Fruit fly (Drosophila melanogaster) whole organism, embryonic: ENCODE results near the gene vari.
A peak's percentile ranks its signal among the peaks of the same experiment; 100 is the strongest.

Source experiments
- ATbp ChIP-seq: fragments of 200-800 bp; sonication (Bioruptor generic); optimal IDR thresholded peaks from 2 replicates; lab custom pipeline; 2017; ENCODE audit warnings: missing biosample characterization, mild to moderate bottlenecking, missing genetic modification characterization, missing genetic modification reagents
- Adf1 ChIP-seq: fragments of 200-800 bp; sonication (Bioruptor generic); IDR thresholded peaks from 2 replicates; pipeline ENCODE4 v1.3.6; 2022; ENCODE audit warnings: missing biosample characterization, missing genetic modification characterization
- CG10209 ChIP-seq: fragments of 200-800 bp; sonication (Bioruptor generic); optimal IDR thresholded peaks from 3 replicates; lab custom pipeline; 2017; ENCODE audit warnings: missing biosample characterization, mild to moderate bottlenecking, missing genetic modification characterization, missing genetic modification reagents
- CG10366 ChIP-seq: fragments of 200-800 bp; sonication (Bioruptor generic); IDR thresholded peaks from 2 replicates; pipeline ENCODE4 v1.3.6; 2022; ENCODE audit warnings: missing biosample characterization, missing genetic modification characterization
- CG11695 ChIP-seq: fragments of 200-800 bp; sonication (Bioruptor generic); IDR thresholded peaks from 3 replicates; pipeline ENCODE4 v1.3.6; 2022; ENCODE audit warnings: missing biosample characterization, missing genetic modification characterization
- CG11696 ChIP-seq: fragments of 200-800 bp; sonication (Bioruptor generic); IDR thresholded peaks from 2 replicates; pipeline ENCODE4 v1.3.6; 2022; ENCODE audit warnings: missing biosample characterization, missing genetic modification characterization
- CG12071 ChIP-seq: fragments of 200-800 bp; sonication (Bioruptor generic); optimal IDR thresholded peaks from 3 replicates; lab custom pipeline; 2018; ENCODE audit warnings: missing biosample characterization, mild to moderate bottlenecking, missing genetic modification characterization
- CG12155 ChIP-seq: fragments of 200-800 bp; sonication (Bioruptor generic); optimal IDR thresholded peaks from 3 replicates; lab custom pipeline; 2016; ENCODE audit warnings: missing biosample characterization, missing genetic modification characterization
- CG12942 ChIP-seq: fragments of 200-800 bp; sonication (Bioruptor generic); optimal IDR thresholded peaks from 3 replicates; lab custom pipeline; 2016; ENCODE audit warnings: missing biosample characterization, missing genetic modification characterization
- CG13123 ChIP-seq: fragments of 200-800 bp; sonication (Bioruptor generic); optimal IDR thresholded peaks from 2 replicates; lab custom pipeline; 2016; ENCODE audit warnings: missing biosample characterization, missing genetic modification characterization
- CG14014 ChIP-seq: fragments of 200-800 bp; sonication (Bioruptor generic); IDR thresholded peaks from 2 replicates; pipeline ENCODE4 v1.3.6; 2022; ENCODE audit warnings: missing biosample characterization, missing genetic modification characterization
- CG17186 ChIP-seq: fragments of 200-800 bp; sonication (Bioruptor generic); optimal IDR thresholded peaks from 3 replicates; lab custom pipeline; 2017; ENCODE audit warnings: missing biosample characterization, missing genetic modification reagents, missing genetic modification characterization
- CG2120 ChIP-seq: fragments of 200-800 bp; sonication (Bioruptor generic); optimal IDR thresholded peaks from 3 replicates; lab custom pipeline; 2016; ENCODE audit warnings: missing biosample characterization, missing genetic modification characterization
- CG3065 ChIP-seq: fragments of 200-800 bp; sonication (Bioruptor generic); optimal IDR thresholded peaks from 2 replicates; lab custom pipeline; 2016; ENCODE audit warnings: missing biosample characterization, missing genetic modification characterization
- CG3163 ChIP-seq: fragments of 200-800 bp; sonication (Bioruptor generic); optimal IDR thresholded peaks from 3 replicates; lab custom pipeline; 2016; ENCODE audit warnings: missing biosample characterization, missing genetic modification characterization
- CG33557 ChIP-seq: fragments of 200-800 bp; sonication (Bioruptor generic); optimal IDR thresholded peaks from 2 replicates; lab custom pipeline; 2019; ENCODE audit warnings: missing biosample characterization, mild to moderate bottlenecking, missing genetic modification characterization, moderate library complexity
- CG5180 ChIP-seq: fragments of 200-800 bp; sonication (Bioruptor generic); optimal IDR thresholded peaks from 3 replicates; lab custom pipeline; 2017; ENCODE audit warnings: missing biosample characterization, missing genetic modification characterization, mild to moderate bottlenecking, moderate library complexity, missing genetic modification reagents
- CG6765 ChIP-seq: fragments of 200-800 bp; sonication (Bioruptor generic); optimal IDR thresholded peaks from 3 replicates; lab custom pipeline; 2017; ENCODE audit warnings: missing biosample characterization, mild to moderate bottlenecking, missing genetic modification characterization
- CG7745 ChIP-seq: fragments of 200-800 bp; sonication (Bioruptor generic); optimal IDR thresholded peaks from 2 replicates; lab custom pipeline; 2018; ENCODE audit warnings: missing biosample characterization, mild to moderate bottlenecking, missing genetic modification characterization, moderate library complexity
- CG8924 ChIP-seq: fragments of 200-800 bp; optimal IDR thresholded peaks from 3 replicates; lab custom pipeline; 2019; ENCODE audit warnings: missing biosample characterization, mild to moderate bottlenecking, missing genetic modification characterization, moderate library complexity
- CG9609 ChIP-seq: fragments of 200-800 bp; sonication (Bioruptor generic); optimal IDR thresholded peaks from 3 replicates; lab custom pipeline; 2016; ENCODE audit warnings: missing biosample characterization, missing genetic modification characterization
- Chrac-16 ChIP-seq: fragments of 200-800 bp; sonication (Bioruptor generic); optimal IDR thresholded peaks from 3 replicates; lab custom pipeline; 2016; ENCODE audit warnings: missing biosample characterization, missing genetic modification characterization
- E2f2 ChIP-seq: fragments of 200-800 bp; sonication (Bioruptor generic); IDR thresholded peaks from 2 replicates; pipeline ENCODE4 v1.3.6; 2022; ENCODE audit warnings: missing biosample characterization, missing genetic modification characterization
- ERR ChIP-seq: fragments of 200-800 bp; sonication (Bioruptor generic); optimal IDR thresholded peaks from 2 replicates; lab custom pipeline; 2016; ENCODE audit warnings: missing biosample characterization, missing genetic modification characterization
- GATAe ChIP-seq: fragments of 200-800 bp; sonication (Bioruptor generic); conservative IDR thresholded peaks from 2 replicates; pipeline ENCODE4 v1.3.6; 2022; ENCODE audit warnings: missing biosample characterization, missing genetic modification characterization
- Hr39 ChIP-seq: fragments of >200 bp; optimal IDR thresholded peaks from 2 replicates; lab custom pipeline; 2017
- Max ChIP-seq: fragments of 200-800 bp; sonication (Bioruptor generic); optimal IDR thresholded peaks from 2 replicates; lab custom pipeline; 2016; ENCODE audit warnings: missing biosample characterization, mild to moderate bottlenecking, missing genetic modification characterization
- Meics ChIP-seq: fragments of 200-800 bp; sonication (Bioruptor generic); optimal IDR thresholded peaks from 2 replicates; lab custom pipeline; 2017; ENCODE audit warnings: missing biosample characterization, mild to moderate bottlenecking, missing genetic modification characterization
- Mrtf ChIP-seq: fragments of 200-800 bp; sonication (Bioruptor generic); IDR thresholded peaks from 3 replicates; pipeline ENCODE4 v1.3.6; 2022; ENCODE audit warnings: missing biosample characterization, missing genetic modification characterization
- Pdp1 ChIP-seq, 2 experiments: fragments of 200-800 bp; sonication (Bioruptor generic); optimal IDR thresholded peaks; 3 replicates each; lab custom pipeline; 2016; ENCODE audit warnings: missing biosample characterization in 2 of 2, missing genetic modification characterization in 2 of 2, mild to moderate bottlenecking in 1 of 2, moderate library complexity in 1 of 2
- Side ChIP-seq: fragments of 200-800 bp; sonication (Bioruptor generic); optimal IDR thresholded peaks from 2 replicates; lab custom pipeline; 2016; ENCODE audit warnings: missing biosample characterization, missing genetic modification characterization
- Sin3A ChIP-seq: fragments of >200 bp; optimal IDR thresholded peaks from 2 replicates; lab custom pipeline; 2018
- Sox102F ChIP-seq: fragments of 200-800 bp; sonication (Bioruptor generic); optimal IDR thresholded peaks from 2 replicates; lab custom pipeline; 2018; ENCODE audit warnings: missing biosample characterization, mild to moderate bottlenecking, missing genetic modification characterization, moderate library complexity
- Spps ChIP-seq: fragments of 200-800 bp; sonication (Bioruptor generic); optimal IDR thresholded peaks from 2 replicates; lab custom pipeline; 2018; ENCODE audit warnings: missing biosample characterization, mild to moderate bottlenecking, missing genetic modification characterization
- Trl ChIP-seq, 3 experiments: fragments of >200 bp in 2 of 3; fragments of 200-800 bp in 1 of 3; sonication (Bioruptor generic) in 1 of 3; optimal IDR thresholded peaks; 2 replicates in 1 of 3; 3 replicates in 2 of 3; lab custom pipeline; 2016 to 2017; ENCODE audit warnings: missing biosample characterization in 1 of 3, missing genetic modification characterization in 1 of 3
- ap ChIP-seq: fragments of 200-800 bp; sonication (Bioruptor generic); IDR thresholded peaks from 2 replicates; pipeline ENCODE4 v1.3.6; 2022; ENCODE audit warnings: missing biosample characterization, missing genetic modification characterization
- cad ChIP-seq: fragments of >200 bp; optimal IDR thresholded peaks from 2 replicates; lab custom pipeline; 2017; ENCODE audit warnings: missing biosample characterization, missing genetic modification characterization
- chif ChIP-seq, 2 experiments: fragments of 200-800 bp; sonication (Bioruptor generic); optimal IDR thresholded peaks; 3 replicates each; lab custom pipeline; 2016; ENCODE audit warnings: missing biosample characterization in 2 of 2, missing genetic modification characterization in 2 of 2
- chm ChIP-seq: fragments of 200-800 bp; sonication (Bioruptor generic); IDR thresholded peaks from 2 replicates; pipeline ENCODE4 v1.3.6; 2022; ENCODE audit warnings: missing biosample characterization, missing genetic modification characterization
- dysf ChIP-seq: fragments of 200-800 bp; sonication (Bioruptor generic); IDR thresholded peaks from 3 replicates; pipeline ENCODE4 v1.3.6; 2022; ENCODE audit warnings: missing biosample characterization, missing genetic modification characterization
- exex ChIP-seq: fragments of 200-800 bp; sonication (Bioruptor generic); optimal IDR thresholded peaks from 4 replicates; lab custom pipeline; 2018; ENCODE audit warnings: missing biosample characterization, mild to moderate bottlenecking, missing genetic modification characterization, moderate library complexity
- h ChIP-seq: fragments of >200 bp; optimal IDR thresholded peaks from 2 replicates; lab custom pipeline; 2017
- hb ChIP-seq: fragments of 200-800 bp; sonication (Bioruptor generic); IDR thresholded peaks from 3 replicates; pipeline ENCODE4 v1.3.6; 2022; ENCODE audit warnings: missing biosample characterization, missing genetic modification characterization; ENCODE audit not compliant: partially characterized antibody
- mam ChIP-seq: fragments of 200-800 bp; sonication (Bioruptor generic); optimal IDR thresholded peaks from 3 replicates; lab custom pipeline; 2016; ENCODE audit warnings: missing biosample characterization, missing genetic modification characterization
- org-1 ChIP-seq: fragments of 200-800 bp; sonication (Bioruptor generic); optimal IDR thresholded peaks from 2 replicates; lab custom pipeline; 2017; ENCODE audit warnings: missing biosample characterization, missing genetic modification characterization
- peb ChIP-seq: fragments of 200-800 bp; sonication (Bioruptor generic); IDR thresholded peaks from 2 replicates; pipeline ENCODE4 v1.3.6; 2022; ENCODE audit warnings: missing biosample characterization, missing genetic modification characterization
- sens ChIP-seq: fragments of 200-800 bp; sonication (Bioruptor generic); peaks from one replicate; lab custom pipeline; 2016; ENCODE audit warnings: missing biosample characterization, missing genetic modification characterization
- sob ChIP-seq: fragments of 200-800 bp; sonication (Bioruptor generic); IDR thresholded peaks from 2 replicates; pipeline ENCODE4 v1.3.6; 2022; ENCODE audit warnings: missing biosample characterization, missing genetic modification characterization
- trem ChIP-seq: fragments of 200-800 bp; optimal IDR thresholded peaks from 3 replicates; lab custom pipeline; 2019; ENCODE audit warnings: missing biosample characterization, mild to moderate bottlenecking, missing genetic modification characterization, moderate library complexity
- wor ChIP-seq: fragments of 200-800 bp; sonication (Bioruptor generic); IDR thresholded peaks from 2 replicates; pipeline ENCODE4 v1.3.6; 2022; ENCODE audit warnings: missing biosample characterization, missing genetic modification characterization
- zen ChIP-seq: fragments of 200-800 bp; sonication (Bioruptor generic); optimal IDR thresholded peaks from 3 replicates; lab custom pipeline; 2018; ENCODE audit warnings: missing biosample characterization, mild to moderate bottlenecking, missing genetic modification characterization, moderate library complexity
- zfh2 ChIP-seq: fragments of 200-800 bp; sonication (Bioruptor generic); optimal IDR thresholded peaks from 2 replicates; lab custom pipeline; 2016; ENCODE audit warnings: missing biosample characterization, missing genetic modification characterization

vari gene

dm6 chr2L:20758188-20758846 lies 38.5 kb downstream of the vari start (continued):
- no peak for TF ChIP-seq CG12942 (GFP tag; lab: Kevin White, UChicago)
- TF ChIP-seq ATbp (GFP tag; lab: Kevin White, UChicago): peak; percentile 11
- TF ChIP-seq Chrac-16 (GFP tag; lab: Kevin White, UChicago): no peak
- TF ChIP-seq CG6765 (GFP tag; lab: Kevin White, UChicago): peak; percentile 16
- TF ChIP-seq CG7745 (tag; lab: Kevin White, UChicago): no peak
- no peak for TF ChIP-seq CG10209 (GFP tag; lab: Kevin White, UChicago)
- no peak for TF ChIP-seq ERR
- no peak for TF ChIP-seq exex (tag; lab: Kevin White, UChicago)
- no peak for TF ChIP-seq chm (GFP tag; lab: Robert Waterston, UW)
- TF ChIP-seq Max (GFP tag; lab: Kevin White, UChicago): no peak
- TF ChIP-seq CG11696 (GFP tag; lab: Robert Waterston, UW): no peak
- TF ChIP-seq CG10366 (GFP tag; lab: Robert Waterston, UW): 0 out of 2 replicates have a peak, but pooled peaks have one; percentile 10
- no peak for TF ChIP-seq CG3065
- no peak for TF ChIP-seq CG17186
- TF ChIP-seq GATAe: no peak
- no peak for TF ChIP-seq CG9609 (GFP tag; lab: Kevin White, UChicago)
- no peak for TF ChIP-seq Spps (tag; lab: Kevin White, UChicago)
- no peak for TF ChIP-seq CG12071 (GFP tag; lab: Kevin White, UChicago)
- no peak for TF ChIP-seq ap (GFP tag; lab: Robert Waterston, UW)
- no peak for TF ChIP-seq hb (GFP tag; lab: Robert Waterston, UW)
- no peak for TF ChIP-seq CG33557 (GFP tag; lab: Kevin White, UChicago)
- TF ChIP-seq zfh2 (GFP tag; lab: Kevin White, UChicago): no peak
- no peak for TF ChIP-seq Mrtf (GFP tag; lab: Robert Waterston, UW)
- TF ChIP-seq chif (GFP tag; optimal IDR thresholded peaks at IDR 0.05; lab: Kevin White, UChicago): peak in 1 of 2 experiments; percentile 3
- TF ChIP-seq CG2120 (GFP tag; lab: Kevin White, UChicago): no peak
- TF ChIP-seq zen: no peak
- no peak for TF ChIP-seq sob
- no peak for TF ChIP-seq Meics (GFP tag; lab: Kevin White, UChicago)
- TF ChIP-seq E2f2: 0 out of 2 replicates have a peak, but pooled peaks have one; percentile 27
- TF ChIP-seq mam (GFP tag; lab: Kevin White, UChicago): no peak
- TF ChIP-seq org-1 (GFP tag; lab: Kevin White, UChicago): peak; percentile 38
- peak; percentile 22 for TF ChIP-seq CG3163 (GFP tag; lab: Kevin White, UChicago)
- TF ChIP-seq CG11695: no peak
- peak; percentile 62 for TF ChIP-seq CG8924 (tag; lab: Kevin White, UChicago)
- TF ChIP-seq CG12155 (GFP tag; lab: Kevin White, UChicago): no peak
- TF ChIP-seq cad: no peak
- TF ChIP-seq peb (GFP tag; lab: Robert Waterston, UW): no peak
- TF ChIP-seq CG13123 (GFP tag; lab: Kevin White, UChicago): no peak
- TF ChIP-seq dysf: peak; percentile 34; the same call in 1 of the 3 replicates
- no peak for TF ChIP-seq CG14014 (GFP tag; lab: Robert Waterston, UW)
- no peak for TF ChIP-seq CG5180 (GFP tag; lab: Kevin White, UChicago)
- TF ChIP-seq Pdp1 (GFP tag; optimal IDR thresholded peaks at IDR 0.05; lab: Kevin White, UChicago): peak in 1 of 2 experiments; percentile 84
- peak in 1 of 2 experiments; percentile 31 for TF ChIP-seq Trl (optimal IDR thresholded peaks at IDR 0.05; lab: Kevin White, UChicago)
- TF ChIP-seq Trl (GFP tag; optimal IDR thresholded peaks at IDR 0.05; lab: Kevin White, UChicago): no peak
- no peak for TF ChIP-seq Hr39
- no peak for TF ChIP-seq Sin3A (lab: Kevin White, UChicago)
- no peak for TF ChIP-seq Sox102F
- TF ChIP-seq Side (GFP tag; lab: Kevin White, UChicago): no peak
- no peak for TF ChIP-seq Adf1 (GFP tag; lab: Robert Waterston, UW)
- TF ChIP-seq h (lab: Kevin White, UChicago): no peak
- TF ChIP-seq sens (GFP tag; lab: Kevin White, UChicago): peak; percentile 85
- TF ChIP-seq wor (GFP tag; lab: Robert Waterston, UW): no peak
- no peak for TF ChIP-seq trem (tag; lab: Kevin White, UChicago)
